Fruit fly (Drosophila melanogaster) whole organism, embryonic: ENCODE data around the gene AANATL7.
A peak's percentile ranks its signal among the peaks of the same experiment; 100 is the strongest.

Experiments used
- Adf1 ChIP-seq: fragments of 200-800 bp; sonication (Bioruptor generic); IDR thresholded peaks from 2 replicates; pipeline ENCODE4 v1.3.6; 2022; ENCODE audit warnings: missing biosample characterization, missing genetic modification characterization
- Aef1 ChIP-seq: fragments of 200-800 bp; sonication (Bioruptor generic); IDR thresholded peaks from 3 replicates; pipeline ENCODE4 v1.3.6; 2022; ENCODE audit warnings: missing biosample characterization, missing genetic modification characterization
- Antp ChIP-seq: fragments of 200-800 bp; sonication (Bioruptor generic); optimal IDR thresholded peaks from 3 replicates; lab custom pipeline; 2016; ENCODE audit warnings: missing biosample characterization, missing genetic modification characterization
- B-H2 ChIP-seq: fragments of 200-800 bp; sonication (Bioruptor generic); optimal IDR thresholded peaks from 2 replicates; lab custom pipeline; 2018; ENCODE audit warnings: missing biosample characterization, mild to moderate bottlenecking, missing genetic modification characterization
- CG12219 ChIP-seq: fragments of 200-800 bp; sonication (Bioruptor generic); optimal IDR thresholded peaks from 3 replicates; lab custom pipeline; 2018; ENCODE audit warnings: missing biosample characterization, mild to moderate bottlenecking, missing genetic modification characterization
- CG15514 ChIP-seq: fragments of 200-800 bp; sonication (Bioruptor generic); optimal IDR thresholded peaks from 3 replicates; lab custom pipeline; 2017; ENCODE audit warnings: missing biosample characterization, missing genetic modification characterization, mild to moderate bottlenecking, moderate library complexity, missing genetic modification reagents
- CG15601 ChIP-seq: fragments of 200-800 bp; sonication (Bioruptor generic); optimal IDR thresholded peaks from 3 replicates; lab custom pipeline; 2019; ENCODE audit warnings: missing biosample characterization, mild to moderate bottlenecking, missing genetic modification characterization, moderate library complexity
- CG16815 ChIP-seq: fragments of 200-800 bp; sonication (Bioruptor generic); optimal IDR thresholded peaks from 3 replicates; lab custom pipeline; 2017; ENCODE audit warnings: missing biosample characterization, mild to moderate bottlenecking, missing genetic modification characterization
- CG17186 ChIP-seq: fragments of 200-800 bp; sonication (Bioruptor generic); optimal IDR thresholded peaks from 3 replicates; lab custom pipeline; 2017; ENCODE audit warnings: missing biosample characterization, missing genetic modification reagents, missing genetic modification characterization
- CG31224 ChIP-seq: fragments of 200-800 bp; sonication (Bioruptor generic); IDR thresholded peaks from 2 replicates; pipeline ENCODE4 v1.3.6; 2022; ENCODE audit warnings: missing biosample characterization, missing genetic modification characterization
- CG32532 ChIP-seq: fragments of 200-800 bp; sonication (Bioruptor generic); IDR thresholded peaks from 2 replicates; pipeline ENCODE4 v1.3.6; 2022; ENCODE audit warnings: missing biosample characterization, missing genetic modification characterization
- CG4820 ChIP-seq: fragments of 200-800 bp; sonication (Bioruptor generic); optimal IDR thresholded peaks from 3 replicates; lab custom pipeline; 2016; ENCODE audit warnings: missing biosample characterization, missing genetic modification characterization
- CG8924 ChIP-seq: fragments of 200-800 bp; optimal IDR thresholded peaks from 3 replicates; lab custom pipeline; 2019; ENCODE audit warnings: missing biosample characterization, mild to moderate bottlenecking, missing genetic modification characterization, moderate library complexity
- CG8944 ChIP-seq: fragments of 200-800 bp; sonication (Bioruptor generic); optimal IDR thresholded peaks from 3 replicates; lab custom pipeline; 2016; ENCODE audit warnings: missing biosample characterization, missing genetic modification characterization
- Dp ChIP-seq: fragments of 200-800 bp; sonication (Bioruptor generic); optimal IDR thresholded peaks from 2 replicates; lab custom pipeline; 2018; ENCODE audit warnings: missing biosample characterization, mild to moderate bottlenecking, missing genetic modification characterization, moderate library complexity
- HHEX ChIP-seq: fragments of 200-800 bp; sonication (Bioruptor generic); optimal IDR thresholded peaks from 3 replicates; lab custom pipeline; 2017; ENCODE audit warnings: missing biosample characterization, mild to moderate bottlenecking, missing genetic modification characterization, missing genetic modification reagents
- HmgD ChIP-seq: fragments of 200-800 bp; sonication (Bioruptor generic); optimal IDR thresholded peaks from 3 replicates; lab custom pipeline; 2016; ENCODE audit warnings: missing biosample characterization, missing genetic modification characterization
- Hr3 ChIP-seq: fragments of 200-800 bp; sonication (Bioruptor generic); optimal IDR thresholded peaks from 3 replicates; lab custom pipeline; 2016; ENCODE audit warnings: missing biosample characterization, missing genetic modification characterization
- Lhr ChIP-seq: fragments of 200-800 bp; sonication (Bioruptor generic); optimal IDR thresholded peaks from 3 replicates; lab custom pipeline; 2017; ENCODE audit warnings: mild to moderate bottlenecking, missing biosample characterization, missing genetic modification reagents, missing genetic modification characterization
- Nf-YB ChIP-seq: fragments of 200-800 bp; sonication (Bioruptor generic); optimal IDR thresholded peaks from 3 replicates; lab custom pipeline; 2019; ENCODE audit warnings: missing biosample characterization, mild to moderate bottlenecking, missing genetic modification characterization, moderate library complexity
- Optix ChIP-seq: fragments of 200-800 bp; sonication (Bioruptor generic); IDR thresholded peaks from 3 replicates; pipeline ENCODE4 v1.3.6; 2022; ENCODE audit warnings: missing biosample characterization, missing genetic modification characterization
- Six4 ChIP-seq: fragments of 200-800 bp; sonication (Bioruptor generic); optimal IDR thresholded peaks from 2 replicates; lab custom pipeline; 2016; ENCODE audit warnings: missing biosample characterization, missing genetic modification characterization
- Tbp ChIP-seq: fragments of >200 bp; optimal IDR thresholded peaks from 2 replicates; lab custom pipeline; 2018; ENCODE audit warnings: missing biosample characterization, missing genetic modification characterization
- YL-1 ChIP-seq: fragments of 200-800 bp; sonication (Bioruptor generic); optimal IDR thresholded peaks from 3 replicates; lab custom pipeline; 2017; ENCODE audit warnings: missing biosample characterization, mild to moderate bottlenecking, missing genetic modification characterization
- al ChIP-seq: fragments of 200-800 bp; sonication (Bioruptor generic); IDR thresholded peaks from 2 replicates; pipeline ENCODE4 v1.3.6; 2022; ENCODE audit warnings: missing biosample characterization, missing genetic modification characterization
- ap ChIP-seq: fragments of 200-800 bp; sonication (Bioruptor generic); IDR thresholded peaks from 2 replicates; pipeline ENCODE4 v1.3.6; 2022; ENCODE audit warnings: missing biosample characterization, missing genetic modification characterization
- ase ChIP-seq: fragments of 200-800 bp; sonication (Bioruptor generic); IDR thresholded peaks from 3 replicates; pipeline ENCODE4 v1.3.6; 2022; ENCODE audit warnings: missing biosample characterization, missing genetic modification characterization
- ash1 ChIP-seq: fragments of 200-800 bp; sonication (Bioruptor generic); optimal IDR thresholded peaks from 2 replicates; lab custom pipeline; 2018; ENCODE audit warnings: missing biosample characterization, mild to moderate bottlenecking, missing genetic modification characterization
- cato ChIP-seq: fragments of 200-800 bp; sonication (Bioruptor generic); optimal IDR thresholded peaks from 2 replicates; lab custom pipeline; 2016; ENCODE audit warnings: missing biosample characterization, missing genetic modification characterization, borderline replicate concordance
- caup ChIP-seq: fragments of 200-800 bp; sonication (Bioruptor generic); optimal IDR thresholded peaks from 3 replicates; lab custom pipeline; 2017; ENCODE audit warnings: missing biosample characterization, mild to moderate bottlenecking, missing genetic modification characterization, moderate library complexity; ENCODE audit not compliant: severe bottlenecking
- chinmo ChIP-seq: fragments of 200-800 bp; sonication (Bioruptor generic); IDR thresholded peaks from 4 replicates; pipeline ENCODE4 v1.3.6; 2022; ENCODE audit warnings: missing biosample characterization, missing genetic modification characterization; ENCODE audit not compliant: partially characterized antibody
- chn ChIP-seq: fragments of 200-800 bp; sonication (Bioruptor generic); optimal IDR thresholded peaks from 2 replicates; lab custom pipeline; 2016; ENCODE audit warnings: missing biosample characterization, missing genetic modification characterization
- dimm ChIP-seq: fragments of 200-800 bp; sonication (Bioruptor generic); IDR thresholded peaks from 2 replicates; pipeline ENCODE4 v1.3.6; 2022; ENCODE audit warnings: missing biosample characterization, missing genetic modification characterization
- fd102C ChIP-seq: fragments of 200-800 bp; sonication (Bioruptor generic); optimal IDR thresholded peaks from 2 replicates; lab custom pipeline; 2018; ENCODE audit warnings: missing biosample characterization, mild to moderate bottlenecking, missing genetic modification characterization, moderate library complexity
- gem ChIP-seq: fragments of 200-800 bp; sonication (Bioruptor generic); optimal IDR thresholded peaks from 2 replicates; lab custom pipeline; 2019; ENCODE audit warnings: missing biosample characterization, mild to moderate bottlenecking, missing genetic modification characterization, moderate library complexity
- gsb ChIP-seq: fragments of 200-800 bp; sonication (Bioruptor generic); IDR thresholded peaks from 2 replicates; pipeline ENCODE4 v1.3.6; 2022; ENCODE audit warnings: missing biosample characterization, missing genetic modification characterization
- hkb ChIP-seq, 2 experiments: fragments of 200-800 bp in 1 of 2; fragments of >200 bp in 1 of 2; sonication (Bioruptor generic) in 1 of 2; IDR thresholded peaks in 1 of 2; optimal IDR thresholded peaks in 1 of 2; 2 replicates each; pipeline versions ENCODE4 v1.3.6 to Lab custom; 2017 to 2022; ENCODE audit warnings: missing biosample characterization in 1 of 2, missing genetic modification characterization in 1 of 2
- jing ChIP-seq: fragments of 200-800 bp; sonication (Bioruptor generic); optimal IDR thresholded peaks from 2 replicates; lab custom pipeline; 2018; ENCODE audit warnings: missing biosample characterization, mild to moderate bottlenecking, missing genetic modification characterization
- kah ChIP-seq: fragments of 200-800 bp; sonication (Bioruptor generic); optimal IDR thresholded peaks from 2 replicates; lab custom pipeline; 2018; ENCODE audit warnings: missing biosample characterization, mild to moderate bottlenecking, missing genetic modification characterization
- mam ChIP-seq: fragments of 200-800 bp; sonication (Bioruptor generic); optimal IDR thresholded peaks from 3 replicates; lab custom pipeline; 2016; ENCODE audit warnings: missing biosample characterization, missing genetic modification characterization
- nerfin-2 ChIP-seq: fragments of 200-800 bp; sonication (Bioruptor generic); IDR thresholded peaks from 2 replicates; pipeline ENCODE4 v1.3.6; 2022; ENCODE audit warnings: missing biosample characterization, missing genetic modification characterization; ENCODE audit not compliant: partially characterized antibody
- phol ChIP-seq: fragments of 200-800 bp; sonication (Bioruptor generic); optimal IDR thresholded peaks from 3 replicates; lab custom pipeline; 2018; ENCODE audit warnings: missing biosample characterization, mild to moderate bottlenecking, missing genetic modification characterization, moderate library complexity
- ranshi ChIP-seq: fragments of 200-800 bp; sonication (Bioruptor generic); IDR thresholded peaks from 2 replicates; pipeline ENCODE4 v1.3.6; 2022; ENCODE audit warnings: missing biosample characterization, missing genetic modification characterization
- ssp ChIP-seq: fragments of 200-800 bp; sonication (Bioruptor generic); IDR thresholded peaks from 2 replicates; pipeline ENCODE4 v1.3.6; 2022; ENCODE audit warnings: missing biosample characterization, missing genetic modification characterization
- stc ChIP-seq: fragments of 200-800 bp; sonication (Bioruptor generic); IDR thresholded peaks from 2 replicates; pipeline ENCODE4 v1.3.6; 2022; ENCODE audit warnings: missing biosample characterization, missing genetic modification characterization
- sug ChIP-seq: fragments of 200-800 bp; optimal IDR thresholded peaks from 2 replicates; lab custom pipeline; 2019; ENCODE audit warnings: missing biosample characterization, mild to moderate bottlenecking, missing genetic modification characterization, moderate library complexity
- tio ChIP-seq: fragments of 200-800 bp; sonication (Bioruptor generic); optimal IDR thresholded peaks from 2 replicates; lab custom pipeline; 2017; ENCODE audit warnings: missing biosample characterization, missing genetic modification characterization, inconsistent platforms
- tll ChIP-seq, 2 experiments: fragments of 200-800 bp in 1 of 2; fragments of >200 bp in 1 of 2; sonication (Bioruptor generic) in 1 of 2; optimal IDR thresholded peaks; 2 replicates each; lab custom pipeline; 2017 to 2019; ENCODE audit warnings: missing biosample characterization in 2 of 2, missing genetic modification characterization in 2 of 2, mild to moderate bottlenecking in 1 of 2, moderate library complexity in 1 of 2
- z ChIP-seq: fragments of 200-800 bp; sonication (Bioruptor generic); IDR thresholded peaks from 3 replicates; pipeline ENCODE4 v1.3.6; 2022; ENCODE audit warnings: missing biosample characterization, missing genetic modification characterization
- zen2 ChIP-seq: fragments of 200-800 bp; sonication (Bioruptor generic); IDR thresholded peaks from 3 replicates; pipeline ENCODE4 v1.3.6; 2022; ENCODE audit warnings: missing biosample characterization, missing genetic modification characterization; ENCODE audit not compliant: partially characterized antibody

AANATL7 gene

dm6 chrX:2536136-2536535, 44.6 kb upstream of the AANATL7 start (continued):
- TF ChIP-seq Optix (GFP tag; lab: Robert Waterston, UW) (0 out of 3 replicates have a peak, but pooled peaks have one; percentile 30), caup (no peak), zen2 (GFP tag; lab: Robert Waterston, UW) (no peak), B-H2 (GFP tag; lab: Kevin White, UChicago) (no peak), stc (0 out of 2 replicates have a peak, but pooled peaks have one; percentile 23), chinmo (no peak), CG15601 (tag; lab: Kevin White, UChicago) (no peak), ase (GFP tag; lab: Robert Waterston, UW) (0 out of 3 replicates have a peak, but pooled peaks have one; percentile 22), CG31224 (GFP tag; lab: Robert Waterston, UW) (no peak), CG8944 (peak; percentile 39), sug (tag; lab: Kevin White, UChicago) (no peak), tio (GFP tag; lab: Kevin White, UChicago) (no peak), z (no peak), Antp (GFP tag; lab: Kevin White, UChicago) (no peak), CG17186 (no peak), Aef1 (GFP tag; lab: Robert Waterston, UW) (peak; percentile 54; the same call in 2 of the 3 replicates), cato (no peak), HHEX (GFP tag; lab: Kevin White, UChicago) (no peak), hkb (optimal IDR thresholded peaks at IDR 0.05; lab: Kevin White, UChicago) (no peak), hkb (GFP tag; IDR thresholded peaks at IDR 0.05; lab: Robert Waterston, UW) (peak; percentile 51; the same call in 1 of the 2 replicates), gsb (GFP tag; lab: Robert Waterston, UW) (no peak), fd102C (GFP tag; lab: Kevin White, UChicago) (no peak), nerfin-2 (GFP tag; lab: Robert Waterston, UW) (no peak), HmgD (GFP tag; lab: Kevin White, UChicago) (no peak), jing (GFP tag; lab: Kevin White, UChicago) (no peak), kah (no peak), Six4 (GFP tag; lab: Kevin White, UChicago) (no peak), CG8924 (peak; percentile 26), CG12219 (GFP tag; lab: Kevin White, UChicago) (no peak), mam (GFP tag; lab: Kevin White, UChicago) (no peak), phol (tag; lab: Kevin White, UChicago) (peak; percentile 18), tll (GFP tag; optimal IDR thresholded peaks at IDR 0.05; lab: Kevin White, UChicago) (no peak), Adf1 (GFP tag; lab: Robert Waterston, UW) (no peak), CG16815 (GFP tag; lab: Kevin White, UChicago) (peak; percentile 5), dimm (GFP tag; lab: Robert Waterston, UW) (peak; percentile 23; the same call in 1 of the 2 replicates), ash1 (GFP tag; lab: Kevin White, UChicago) (no peak), al (0 out of 2 replicates have a peak, but pooled peaks have one; percentile 36), chn (peak; percentile 8), YL-1 (GFP tag; lab: Kevin White, UChicago) (no peak), ap (no peak), gem (peak; percentile 64), Tbp (no peak), CG32532 (GFP tag; lab: Robert Waterston, UW) (peak; percentile 30; the same call in 1 of the 2 replicates), ranshi (GFP tag; lab: Robert Waterston, UW) (peak; percentile 67; the same call in 1 of the 2 replicates), CG15514 (GFP tag; lab: Kevin White, UChicago) (no peak), Hr3 (GFP tag; lab: Kevin White, UChicago) (peak; percentile 39), ssp (GFP tag; lab: Robert Waterston, UW) (peak; percentile 20; the same call in 1 of the 2 replicates), CG4820 (GFP tag; lab: Kevin White, UChicago) (no peak), Nf-YB (no peak), Dp (GFP tag; lab: Kevin White, UChicago) (no peak), Lhr (no peak)
